Fruit fly (Drosophila melanogaster): Measurements from ENCODE around the gene eIF2A.

Gene eIF2A

DNA sequence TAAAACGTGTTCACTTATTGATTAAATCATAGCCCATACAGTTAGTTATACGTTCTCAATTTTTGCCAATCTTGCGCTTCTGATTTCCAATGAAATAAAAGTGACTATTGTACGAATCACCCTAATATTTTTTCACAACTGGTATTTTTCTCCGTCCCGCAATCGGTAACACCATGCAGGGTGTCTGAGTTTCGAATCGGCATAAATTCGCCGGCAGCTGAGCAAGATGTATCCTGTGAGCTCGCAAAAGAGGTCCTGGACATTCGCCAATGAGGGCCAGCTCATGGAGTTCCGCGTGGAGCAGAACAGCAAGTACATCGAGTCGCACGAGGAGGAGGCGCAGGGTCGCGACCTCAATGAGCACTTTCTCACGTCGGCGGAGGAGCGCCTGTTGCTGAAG is 2.8 kb upstream of the eIF2A start, which contains the start of gene CycH (continued):
- TF ChIP-seq Myb (GFP tag; optimal IDR thresholded peaks at IDR 0.05) = peak; percentile 24
- no peak for TF ChIP-seq Adf1 (GFP tag; IDR thresholded peaks at IDR 0.05)
- peak; percentile 11 for TF ChIP-seq HLH54F (GFP tag; optimal IDR thresholded peaks at IDR 0.05)
- no peak for TF ChIP-seq PHDP (tag; optimal IDR thresholded peaks at IDR 0.05)
- TF ChIP-seq unc-4 (GFP tag; IDR thresholded peaks at IDR 0.05; ENCODE audit: partially characterized antibody) = no peak
- no peak for TF ChIP-seq CG43689 (GFP tag; IDR thresholded peaks at IDR 0.05)
- TF ChIP-seq sr (GFP tag; IDR thresholded peaks at IDR 0.05) = no peak
- TF ChIP-seq Nf-YA (GFP tag; IDR thresholded peaks at IDR 0.05) = no peak
- no peak for TF ChIP-seq CG11093 (GFP tag; IDR thresholded peaks at IDR 0.05)
- TF ChIP-seq chinmo (GFP tag; IDR thresholded peaks at IDR 0.05; ENCODE audit: partially characterized antibody) = no peak
- no peak for TF ChIP-seq CG9437 (GFP tag; optimal IDR thresholded peaks at IDR 0.05)
- TF ChIP-seq CG3726 (GFP tag; IDR thresholded peaks at IDR 0.05) = no peak
- TF ChIP-seq crol (GFP tag; IDR thresholded peaks at IDR 0.05) = no peak
- TF ChIP-seq CG15696 (tag; optimal IDR thresholded peaks at IDR 0.05) = peak; percentile 12
- TF ChIP-seq CG2712 (tag; optimal IDR thresholded peaks at IDR 0.05) = peak; percentile 46
- no peak for TF ChIP-seq hkb (optimal IDR thresholded peaks at IDR 0.05)
- TF ChIP-seq hkb (GFP tag; IDR thresholded peaks at IDR 0.05) = no peak
- TF ChIP-seq sna (GFP tag; IDR thresholded peaks at IDR 0.05; ENCODE audit: partially characterized antibody) = no peak
- no peak for TF ChIP-seq CG15479 (GFP tag; optimal IDR thresholded peaks at IDR 0.05)
- TF ChIP-seq H15 (GFP tag; IDR thresholded peaks at IDR 0.05) = no peak
- no peak for TF ChIP-seq Dfd (GFP tag; optimal IDR thresholded peaks at IDR 0.05)
- no peak for TF ChIP-seq gcm (GFP tag; optimal IDR thresholded peaks at IDR 0.05)
- TF ChIP-seq sob (GFP tag; IDR thresholded peaks at IDR 0.05) = no peak
- peak; percentile 60 for TF ChIP-seq CG2120 (GFP tag; optimal IDR thresholded peaks at IDR 0.05)
- TF ChIP-seq Kr (GFP tag; optimal IDR thresholded peaks at IDR 0.05) = no peak
- TF ChIP-seq ato (GFP tag; IDR thresholded peaks at IDR 0.05; ENCODE audit: partially characterized antibody) = 0 out of 2 replicates have a peak, but pooled peaks have one; percentile 11
- peak; percentile 68 for TF ChIP-seq E2f2 (GFP tag; IDR thresholded peaks at IDR 0.05)
- TF ChIP-seq exex (tag; optimal IDR thresholded peaks at IDR 0.05) = no peak
- TF ChIP-seq schlank (tag; optimal IDR thresholded peaks at IDR 0.05) = no peak
- TF ChIP-seq CG34422 (GFP tag; IDR thresholded peaks at IDR 0.05) = peak; percentile 73; the same call in 2 of the 3 replicates
- TF ChIP-seq Gsc (GFP tag; IDR thresholded peaks at IDR 0.05) = no peak
- no peak for TF ChIP-seq CG12071 (GFP tag; optimal IDR thresholded peaks at IDR 0.05)
- no peak for TF ChIP-seq CG6272 (GFP tag; IDR thresholded peaks at IDR 0.05)
- TF ChIP-seq lola (GFP tag; optimal IDR thresholded peaks at IDR 0.05) = peak in 1 of 3 experiments; percentile 19
- no peak for TF ChIP-seq MTF-1 (GFP tag; optimal IDR thresholded peaks at IDR 0.05; ENCODE audit: borderline replicate concordance)
- peak; percentile 48; the same call in 1 of the 2 replicates for TF ChIP-seq CG14014 (GFP tag; IDR thresholded peaks at IDR 0.05)
- no peak for TF ChIP-seq dimm (GFP tag; IDR thresholded peaks at IDR 0.05)
- no peak for TF ChIP-seq tx (GFP tag; optimal IDR thresholded peaks at IDR 0.05)
- peak; percentile 63 for TF ChIP-seq CG17829 (tag; optimal IDR thresholded peaks at IDR 0.05)
- TF ChIP-seq zfh2 (GFP tag; optimal IDR thresholded peaks at IDR 0.05) = peak; percentile 37
- TF ChIP-seq CG12659 (GFP tag; optimal IDR thresholded peaks at IDR 0.05) = peak; percentile 44
- no peak for TF ChIP-seq trh (GFP tag; optimal IDR thresholded peaks at IDR 0.05)
- no peak for TF ChIP-seq toy (GFP tag; IDR thresholded peaks at IDR 0.05)
- peak; percentile 2 for TF ChIP-seq CrebB (tag; optimal IDR thresholded peaks at IDR 0.05)
- TF ChIP-seq sisA (GFP tag; IDR thresholded peaks at IDR 0.05) = peak; percentile 19; the same call in 1 of the 2 replicates
- peak; percentile 77 for TF ChIP-seq CG31441 (GFP tag; IDR thresholded peaks at IDR 0.05)
- TF ChIP-seq btn (GFP tag; optimal IDR thresholded peaks at IDR 0.05) = no peak
- peak; percentile 15 for TF ChIP-seq repo (GFP tag; optimal IDR thresholded peaks at IDR 0.05)
- TF ChIP-seq Lhr (GFP tag; optimal IDR thresholded peaks at IDR 0.05) = peak; percentile 11
- no peak for TF ChIP-seq fd96Cb (tag; optimal IDR thresholded peaks at IDR 0.05)
- TF ChIP-seq ewg (GFP tag; optimal IDR thresholded peaks at IDR 0.05) = no peak
- no peak for TF ChIP-seq CG10543 (GFP tag; optimal IDR thresholded peaks at IDR 0.05)
